Worm (Caenorhabditis elegans) whole organism, L3 larva: ENCODE results near the gene mttu-1.

Experiments used
- aly-2 ChIP-seq: fragments of 150-350 bp; optimal IDR thresholded peaks from 2 replicates; lab custom pipeline; 2014; ENCODE audit warnings: missing biosample characterization, missing genetic modification characterization
- elt-2 ChIP-seq: sonication (generic microtip); optimal IDR thresholded peaks from 2 replicates; lab custom pipeline; 2016; ENCODE audit warnings: missing genetic modification reagents, mild to moderate bottlenecking, missing genetic modification characterization, missing compliant biosample characterization
- nhr-12 ChIP-seq: fragments of 150-350 bp; optimal IDR thresholded peaks from 2 replicates; lab custom pipeline; 2014; ENCODE audit warnings: missing biosample characterization, missing genetic modification characterization
- tbx-2 ChIP-seq: sonication (generic microtip); optimal IDR thresholded peaks from 2 replicates; lab custom pipeline; 2016; ENCODE audit warnings: mild to moderate bottlenecking, missing genetic modification characterization, missing compliant biosample characterization

- no peak for TF ChIP-seq elt-2
- no peak for TF ChIP-seq tbx-2
- TF ChIP-seq nhr-12 (tag; lab: Kevin White, UChicago): no peak
- TF ChIP-seq aly-2: no peak
Observed at ce11 chrIV:11340735-11341443, 44.2 kb upstream of the mttu-1 start.
